Worm (Caenorhabditis elegans): Measurements from ENCODE around the gene chil-19.

chil-19 gene

ce11 chrII:9418843-9419532 is 35.2 kb downstream of the chil-19 start:
- no peak for TF ChIP-seq ceh-88 (GFP tag; IDR thresholded peaks at IDR 0.05)
- no peak for TF ChIP-seq hlh-17 (GFP tag; optimal IDR thresholded peaks at IDR 0.05; ENCODE audit: borderline replicate concordance)
- TF ChIP-seq Y116A8C.19 (tag; optimal IDR thresholded peaks at IDR 0.05; ENCODE audit: borderline replicate concordance): no peak
- peak; percentile 18 for TF ChIP-seq elt-2 (tag; optimal IDR thresholded peaks at IDR 0.05)

ce11 chrII:9418065-9418567 is 36.1 kb downstream of the chil-19 start, which contains the start of the genes M176.4 and M176.16:
TSS of gene M176.4 (plus strand) at chrII:9418365.
TSS of gene M176.16 (plus strand) at chrII:9418517.
- TF ChIP-seq nhr-85 (tag) (peak; percentile 3), nhr-76 (tag; optimal IDR thresholded peaks at IDR 0.05) (no peak), efl-1 (optimal IDR thresholded peaks at IDR 0.05) (no peak), efl-1 (GFP tag; optimal IDR thresholded peaks at IDR 0.05 in 1 of 2) (peak in 1 of 2 experiments; percentile 52), pqm-1 (tag; optimal IDR thresholded peaks at IDR 0.05) (no peak), zip-4 (GFP tag; optimal IDR thresholded peaks at IDR 0.05) (no peak), lin-15B (tag; optimal IDR thresholded peaks at IDR 0.05) (no peak), nhr-11 (tag; optimal IDR thresholded peaks at IDR 0.05) (no peak), unc-62 (GFP tag; optimal IDR thresholded peaks at IDR 0.05) (no peak), unc-98 (GFP tag; IDR thresholded peaks at IDR 0.05) (no peak)

- no peak for TF ChIP-seq fkh-10 (GFP tag; optimal IDR thresholded peaks at IDR 0.05)
- TF ChIP-seq isw-1 (GFP tag; IDR thresholded peaks at IDR 0.05): peak; percentile 63
- peak; percentile 38 for TF ChIP-seq C16A3.4 (tag; optimal IDR thresholded peaks at IDR 0.05)
- TF ChIP-seq vab-15 (tag; optimal IDR thresholded peaks at IDR 0.05): no peak
- TF ChIP-seq nhr-77 (tag; optimal IDR thresholded peaks at IDR 0.05): peak; percentile 7
- TF ChIP-seq nhr-84 (tag; optimal IDR thresholded peaks at IDR 0.05): no peak
- TF ChIP-seq ama-1 (optimal IDR thresholded peaks at IDR 0.05): no peak
- no peak for TF ChIP-seq ztf-4 (tag; optimal IDR thresholded peaks at IDR 0.05)
- peak; percentile 21 for TF ChIP-seq unc-86 (tag; optimal IDR thresholded peaks at IDR 0.05)
- TF ChIP-seq sox-4 (tag; optimal IDR thresholded peaks at IDR 0.05): no peak
- no peak for TF ChIP-seq Y116A8C.19 (tag; optimal IDR thresholded peaks at IDR 0.05; ENCODE audit: borderline replicate concordance)
- no peak for TF ChIP-seq nhr-12 (tag; optimal IDR thresholded peaks at IDR 0.05)
- TF ChIP-seq nhr-47 (tag; optimal IDR thresholded peaks at IDR 0.05): peak; percentile 74
- no peak for TF ChIP-seq irx-1 (tag; optimal IDR thresholded peaks at IDR 0.05)
- no peak for TF ChIP-seq sup-37 (GFP tag; optimal IDR thresholded peaks at IDR 0.05)
- TF ChIP-seq hpl-2 (GFP tag; optimal IDR thresholded peaks at IDR 0.05): no peak
- TF ChIP-seq egl-27 (tag; optimal IDR thresholded peaks at IDR 0.05): no peak
- peak in 1 of 2 experiments; percentile 63 for TF ChIP-seq mdl-1 (tag; optimal IDR thresholded peaks at IDR 0.05)
- no peak for TF ChIP-seq mef-2 (tag; optimal IDR thresholded peaks at IDR 0.05)
- TF ChIP-seq lin-13 (GFP tag; optimal IDR thresholded peaks at IDR 0.05): peak; percentile 42
- TF ChIP-seq nhr-85 (tag): peak; percentile 80
- no peak for TF ChIP-seq fos-1 (tag; optimal IDR thresholded peaks at IDR 0.05)
- peak; percentile 24 for TF ChIP-seq ceh-8 (GFP tag; optimal IDR thresholded peaks at IDR 0.05)
- TF ChIP-seq egl-13 (tag; optimal IDR thresholded peaks at IDR 0.05): peak; percentile 33
- TF ChIP-seq skn-1 (tag; optimal IDR thresholded peaks at IDR 0.05): peak; percentile 68
- TF ChIP-seq nhr-90 (tag; optimal IDR thresholded peaks at IDR 0.05; ENCODE audit: poor library complexity): peak; percentile 28
- TF ChIP-seq ets-5 (GFP tag; IDR thresholded peaks at IDR 0.05): no peak
- no peak for TF ChIP-seq aha-1 (tag; optimal IDR thresholded peaks at IDR 0.05)
- TF ChIP-seq hlh-17 (GFP tag; optimal IDR thresholded peaks at IDR 0.05; ENCODE audit: borderline replicate concordance): no peak
- no peak for TF ChIP-seq nhr-76 (tag; optimal IDR thresholded peaks at IDR 0.05)
- peak; percentile 77 for TF ChIP-seq nhr-19 (GFP tag; conservative IDR thresholded peaks at IDR 0.05)
- peak; percentile 79 for TF ChIP-seq rnt-1 (tag; optimal IDR thresholded peaks at IDR 0.05)
- TF ChIP-seq lin-15B (tag; optimal IDR thresholded peaks at IDR 0.05): peak; percentile 48
- TF ChIP-seq unc-98 (GFP tag; IDR thresholded peaks at IDR 0.05): no peak
- TF ChIP-seq efl-1 (optimal IDR thresholded peaks at IDR 0.05): peak; percentile 68 to 77
- TF ChIP-seq efl-1 (GFP tag; optimal IDR thresholded peaks at IDR 0.05 in 1 of 2): peak; percentile 70 to 96
- TF ChIP-seq dsc-1 (tag; optimal IDR thresholded peaks at IDR 0.05): no peak
- TF ChIP-seq fkh-8 (tag; optimal IDR thresholded peaks at IDR 0.05): peak; percentile 42
- TF ChIP-seq unc-62 (GFP tag; optimal IDR thresholded peaks at IDR 0.05): no peak
Measured at ce11 chrII:9416381-9417276, 37.6 kb downstream of the chil-19 start, which contains the start of the genes gss-1 and chch-3. TSS of gene gss-1 (minus strand) at chrII:9416431. TSS of gene chch-3 (plus strand) at chrII:9417013.
